Worm (Caenorhabditis elegans) whole organism, L4/young adult: ENCODE results near the gene clec-125.
"Not testable (repeated sequence)": the region's sequence is repeated elsewhere in the genome, so short reads cannot be mapped to it uniquely, and the experiment has no call there.

Experiments
- dao-5 ChIP-seq: sonication (generic microtip); optimal IDR thresholded peaks from 2 replicates; lab custom pipeline; 2016; ENCODE audit warnings: missing genotype, missing genetic modification characterization, moderate library complexity, missing compliant biosample characterization
- him-1 ChIP-seq: sonication (generic microtip); optimal IDR thresholded peaks from 2 replicates; lab custom pipeline; 2016; ENCODE audit warnings: missing genotype, missing genetic modification reagents, missing genetic modification characterization, missing compliant biosample characterization

DNA sequence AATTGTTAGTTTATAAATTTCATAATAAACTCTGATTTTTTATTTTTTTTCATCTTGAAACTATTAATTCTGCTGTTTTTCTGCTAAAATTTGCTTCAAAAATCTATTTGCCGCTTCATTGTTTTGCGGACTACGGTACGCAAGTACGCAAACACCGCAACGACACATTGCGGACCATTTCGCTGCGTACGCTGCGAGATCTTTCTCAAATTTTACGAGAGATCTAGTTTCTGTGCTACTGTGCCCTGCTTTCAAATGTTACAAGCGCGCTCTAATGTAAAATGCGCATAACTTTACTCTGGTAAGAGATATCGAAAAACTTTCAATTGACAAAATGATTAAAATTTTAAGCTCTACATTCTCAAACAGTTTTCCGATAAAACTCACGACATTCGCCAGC is 7.7 kb downstream of the clec-125 start:
- TF ChIP-seq him-1 (tag; lab: Kevin White, UChicago), result peak; percentile 51
- not testable (repeated sequence) for TF ChIP-seq dao-5 (tag; lab: Kevin White, UChicago)
